Fruit fly (Drosophila melanogaster): Measurements from ENCODE around the gene CG34291.

Gene CG34291

dm6 chr3R:26450371-26450770 is 24.8 kb upstream of the CG34291 start, which contains the start of gene Hex-t2:
Gene Hex-t2, plus strand, starts transcription at chr3R:26450671.
- TF ChIP-seq CG8159 (tag; optimal IDR thresholded peaks at IDR 0.05): no peak

- TF ChIP-seq CG8159 (tag; optimal IDR thresholded peaks at IDR 0.05): no peak
- TF ChIP-seq gl (tag; optimal IDR thresholded peaks at IDR 0.05): no peak
- TF ChIP-seq D1 (tag; optimal IDR thresholded peaks at IDR 0.05): no peak
- TF ChIP-seq Snoo (tag; optimal IDR thresholded peaks at IDR 0.05): no peak
- no peak for TF ChIP-seq CG34367 (tag; optimal IDR thresholded peaks at IDR 0.05)
- no peak for TF ChIP-seq Pif1A (GFP tag; optimal IDR thresholded peaks at IDR 0.05)
- TF ChIP-seq CG17806 (tag; optimal IDR thresholded peaks at IDR 0.05): no peak
- TF ChIP-seq Ets98B (GFP tag; IDR thresholded peaks at IDR 0.05): no peak
- TF ChIP-seq CG14655 (GFP tag; optimal IDR thresholded peaks at IDR 0.05): no peak
- no peak for TF ChIP-seq EcR (GFP tag; optimal IDR thresholded peaks at IDR 0.05)
- TF ChIP-seq fd96Ca (GFP tag; IDR thresholded peaks at IDR 0.05): no peak
- TF ChIP-seq rn (GFP tag; IDR thresholded peaks at IDR 0.05): no peak
- TF ChIP-seq CG13204 (GFP tag; optimal IDR thresholded peaks at IDR 0.05): no peak
- no peak for TF ChIP-seq CG4496 (GFP tag; IDR thresholded peaks at IDR 0.05)
- no peak for TF ChIP-seq Pif1B (GFP tag; optimal IDR thresholded peaks at IDR 0.05)
- TF ChIP-seq CG8301 (tag; optimal IDR thresholded peaks at IDR 0.05): no peak
- no peak for TF ChIP-seq CG15710 (tag; optimal IDR thresholded peaks at IDR 0.05)
- no peak for TF ChIP-seq CG12605 (GFP tag; IDR thresholded peaks at IDR 0.05)
- TF ChIP-seq CG9948 (tag; optimal IDR thresholded peaks at IDR 0.05): no peak
- TF ChIP-seq CG32121 (GFP tag; IDR thresholded peaks at IDR 0.05): no peak
Measured at dm6 chr3R:26448779-26449178, 23.2 kb upstream of the CG34291 start, which contains the start of gene Hex-t1. Gene Hex-t1, plus strand, starts transcription at chr3R:26449079.

dm6 chr3R:26443875-26444511 is 18.4 kb upstream of the CG34291 start:
- TF ChIP-seq CG8159 (tag; optimal IDR thresholded peaks at IDR 0.05) (peak; percentile 54), EcR (GFP tag; optimal IDR thresholded peaks at IDR 0.05) (no peak), CG9948 (tag; optimal IDR thresholded peaks at IDR 0.05) (peak; percentile 48), CG17806 (tag; optimal IDR thresholded peaks at IDR 0.05) (peak; percentile 53), CG15710 (tag; optimal IDR thresholded peaks at IDR 0.05) (no peak), CG8301 (tag; optimal IDR thresholded peaks at IDR 0.05) (peak; percentile 85), CG4496 (GFP tag; IDR thresholded peaks at IDR 0.05) (0 out of 3 replicates have a peak, but pooled peaks have one; percentile 17), CG13204 (GFP tag; optimal IDR thresholded peaks at IDR 0.05) (no peak), CG32121 (GFP tag; IDR thresholded peaks at IDR 0.05) (peak; percentile 40; the same call in 1 of the 2 replicates), Ets98B (GFP tag; IDR thresholded peaks at IDR 0.05) (peak; percentile 53; the same call in 1 of the 2 replicates), fd96Ca (GFP tag; IDR thresholded peaks at IDR 0.05) (peak; percentile 38; the same call in 1 of the 3 replicates), CG14655 (GFP tag; optimal IDR thresholded peaks at IDR 0.05) (peak; percentile 87), Pif1A (GFP tag; optimal IDR thresholded peaks at IDR 0.05) (peak; percentile 43)

dm6 chr3R:26443343-26443742 is 17.8 kb upstream of the CG34291 start:
- peak; percentile 4 for TF ChIP-seq CG8159 (tag; optimal IDR thresholded peaks at IDR 0.05)
- TF ChIP-seq Pif1A (GFP tag; optimal IDR thresholded peaks at IDR 0.05): no peak
- TF ChIP-seq CG8301 (tag; optimal IDR thresholded peaks at IDR 0.05): peak; percentile 25
- peak; percentile 41 for TF ChIP-seq CG14655 (GFP tag; optimal IDR thresholded peaks at IDR 0.05)
- TF ChIP-seq CG4496 (GFP tag; IDR thresholded peaks at IDR 0.05): 0 out of 3 replicates have a peak, but pooled peaks have one; percentile 42
- no peak for TF ChIP-seq CG15710 (tag; optimal IDR thresholded peaks at IDR 0.05)

dm6 chr3R:26442609-26443180 is 17.1 kb upstream of the CG34291 start:
- no peak for TF ChIP-seq CG13204 (GFP tag; optimal IDR thresholded peaks at IDR 0.05)
- TF ChIP-seq D1 (tag; optimal IDR thresholded peaks at IDR 0.05): no peak
- no peak for TF ChIP-seq CG9948 (tag; optimal IDR thresholded peaks at IDR 0.05)
- no peak for TF ChIP-seq CG15710 (tag; optimal IDR thresholded peaks at IDR 0.05)
- no peak for TF ChIP-seq CG8159 (tag; optimal IDR thresholded peaks at IDR 0.05)
- TF ChIP-seq rn (GFP tag; IDR thresholded peaks at IDR 0.05): peak; percentile 40
- peak; percentile 2 for TF ChIP-seq gl (tag; optimal IDR thresholded peaks at IDR 0.05)
- peak; percentile 57; the same call in 1 of the 2 replicates for TF ChIP-seq CG12605 (GFP tag; IDR thresholded peaks at IDR 0.05)
- TF ChIP-seq Pif1A (GFP tag; optimal IDR thresholded peaks at IDR 0.05): no peak
- peak; percentile 46 for TF ChIP-seq CG8301 (tag; optimal IDR thresholded peaks at IDR 0.05)
- no peak for TF ChIP-seq CG34367 (tag; optimal IDR thresholded peaks at IDR 0.05)
- peak; percentile 57; the same call in 2 of the 3 replicates for TF ChIP-seq fd96Ca (GFP tag; IDR thresholded peaks at IDR 0.05)
- peak; percentile 66; the same call in 2 of the 3 replicates for TF ChIP-seq CG4496 (GFP tag; IDR thresholded peaks at IDR 0.05)
- TF ChIP-seq EcR (GFP tag; optimal IDR thresholded peaks at IDR 0.05): no peak
- TF ChIP-seq Ets98B (GFP tag; IDR thresholded peaks at IDR 0.05): peak; percentile 70
- no peak for TF ChIP-seq CG10348 (GFP tag; IDR thresholded peaks at IDR 0.05)
- TF ChIP-seq Pif1B (GFP tag; optimal IDR thresholded peaks at IDR 0.05): no peak
- peak; percentile 51 for TF ChIP-seq CG14655 (GFP tag; optimal IDR thresholded peaks at IDR 0.05)
- peak; percentile 62 for TF ChIP-seq CG32121 (GFP tag; IDR thresholded peaks at IDR 0.05)

All from whole organism, pupa.